Worm (Caenorhabditis elegans): ENCODE measurements around the gene atf-6.

Gene atf-6

ce11 chrX:12510148-12510785 lies 29.5 kb downstream of the atf-6 start:
- TF ChIP-seq B0310.2 (tag; optimal IDR thresholded peaks at IDR 0.05) (no peak), F13C5.2 (tag; optimal IDR thresholded peaks at IDR 0.05) (no peak), tbx-11 (GFP tag; IDR thresholded peaks at IDR 0.05) (no peak), tra-4 (tag; optimal IDR thresholded peaks at IDR 0.05) (no peak), hnd-1 (tag; optimal IDR thresholded peaks at IDR 0.05) (no peak), hmg-4 (GFP tag; optimal IDR thresholded peaks at IDR 0.05) (peak; percentile 80), ama-1 (optimal IDR thresholded peaks at IDR 0.05) (no peak), tbx-37 (GFP tag; conservative IDR thresholded peaks at IDR 0.05) (no peak), sea-1 (GFP tag; conservative IDR thresholded peaks at IDR 0.05) (no peak), flt-1 (GFP tag; IDR thresholded peaks at IDR 0.05) (no peak), ceh-36 (tag; optimal IDR thresholded peaks at IDR 0.05) (no peak), scrt-1 (GFP tag; IDR thresholded peaks at IDR 0.05) (no peak), aly-1 (tag; optimal IDR thresholded peaks at IDR 0.05) (peak; percentile 44), hmbx-1 (tag; optimal IDR thresholded peaks at IDR 0.05) (peak; percentile 14), ets-7 (tag; optimal IDR thresholded peaks at IDR 0.05) (peak; percentile 24), pes-1 (GFP tag; IDR thresholded peaks at IDR 0.05) (no peak), ceh-13 (GFP tag; optimal IDR thresholded peaks at IDR 0.05) (no peak)

- TF ChIP-seq hmg-4 (GFP tag; optimal IDR thresholded peaks at IDR 0.05), result peak; percentile 12
- TF ChIP-seq ets-7 (tag; optimal IDR thresholded peaks at IDR 0.05), result no peak
Observed at ce11 chrX:12511384-12512007, 30.7 kb downstream of the atf-6 start.

ce11 chrX:12512472-12513137 lies 31.9 kb downstream of the atf-6 start:
- TF ChIP-seq scrt-1 (GFP tag; IDR thresholded peaks at IDR 0.05), result no peak
- no peak for TF ChIP-seq ceh-13 (GFP tag; optimal IDR thresholded peaks at IDR 0.05)
- TF ChIP-seq tbx-37 (GFP tag; conservative IDR thresholded peaks at IDR 0.05), result no peak
- no peak for TF ChIP-seq pes-1 (GFP tag; IDR thresholded peaks at IDR 0.05)

- no peak for TF ChIP-seq tbx-11 (GFP tag; IDR thresholded peaks at IDR 0.05)
- no peak for TF ChIP-seq aly-1 (tag; optimal IDR thresholded peaks at IDR 0.05)
- TF ChIP-seq tra-4 (tag; optimal IDR thresholded peaks at IDR 0.05), result no peak
- TF ChIP-seq ceh-13 (GFP tag; optimal IDR thresholded peaks at IDR 0.05), result no peak
- TF ChIP-seq ets-7 (tag; optimal IDR thresholded peaks at IDR 0.05), result no peak
- TF ChIP-seq F13C5.2 (tag; optimal IDR thresholded peaks at IDR 0.05), result no peak
- TF ChIP-seq pes-1 (GFP tag; IDR thresholded peaks at IDR 0.05), result no peak
- TF ChIP-seq ama-1 (optimal IDR thresholded peaks at IDR 0.05), result no peak
- TF ChIP-seq B0310.2 (tag; optimal IDR thresholded peaks at IDR 0.05), result no peak
- no peak for TF ChIP-seq hnd-1 (tag; optimal IDR thresholded peaks at IDR 0.05)
- no peak for TF ChIP-seq sea-1 (GFP tag; conservative IDR thresholded peaks at IDR 0.05)
Observed at ce11 chrX:12513415-12513814, 32.7 kb downstream of the atf-6 start.

ce11 chrX:12515596-12516481 lies 35.1 kb downstream of the atf-6 start:
- no peak for TF ChIP-seq tbx-37 (GFP tag; conservative IDR thresholded peaks at IDR 0.05)
- TF ChIP-seq ama-1 (optimal IDR thresholded peaks at IDR 0.05), result no peak

- TF ChIP-seq B0310.2 (tag; optimal IDR thresholded peaks at IDR 0.05) (no peak), ama-1 (optimal IDR thresholded peaks at IDR 0.05) (no peak), ets-7 (tag; optimal IDR thresholded peaks at IDR 0.05) (no peak)
Observed at ce11 chrX:12516482-12516826, 35.7 kb downstream of the atf-6 start.

ce11 chrX:12517307-12517706 lies 36.6 kb downstream of the atf-6 start:
- TF ChIP-seq scrt-1 (GFP tag; IDR thresholded peaks at IDR 0.05) (no peak), sea-1 (GFP tag; conservative IDR thresholded peaks at IDR 0.05) (no peak), pes-1 (GFP tag; IDR thresholded peaks at IDR 0.05) (no peak), ceh-13 (GFP tag; optimal IDR thresholded peaks at IDR 0.05) (no peak), hmbx-1 (tag; optimal IDR thresholded peaks at IDR 0.05) (no peak), aly-1 (tag; optimal IDR thresholded peaks at IDR 0.05) (no peak), hmg-4 (GFP tag; optimal IDR thresholded peaks at IDR 0.05) (no peak), B0310.2 (tag; optimal IDR thresholded peaks at IDR 0.05) (no peak), flt-1 (GFP tag; IDR thresholded peaks at IDR 0.05) (no peak), ets-7 (tag; optimal IDR thresholded peaks at IDR 0.05) (no peak)

ce11 chrX:12517886-12518285 lies 37.1 kb downstream of the atf-6 start:
- TF ChIP-seq hmg-4 (GFP tag; optimal IDR thresholded peaks at IDR 0.05) (no peak), B0310.2 (tag; optimal IDR thresholded peaks at IDR 0.05) (no peak), tbx-37 (GFP tag; conservative IDR thresholded peaks at IDR 0.05) (no peak), hmbx-1 (tag; optimal IDR thresholded peaks at IDR 0.05) (no peak), sea-1 (GFP tag; conservative IDR thresholded peaks at IDR 0.05) (no peak), ceh-13 (GFP tag; optimal IDR thresholded peaks at IDR 0.05) (no peak), F13C5.2 (tag; optimal IDR thresholded peaks at IDR 0.05) (no peak), pes-1 (GFP tag; IDR thresholded peaks at IDR 0.05) (no peak), scrt-1 (GFP tag; IDR thresholded peaks at IDR 0.05) (no peak), hnd-1 (tag; optimal IDR thresholded peaks at IDR 0.05) (no peak), flt-1 (GFP tag; IDR thresholded peaks at IDR 0.05) (no peak), ama-1 (optimal IDR thresholded peaks at IDR 0.05) (no peak), tbx-11 (GFP tag; IDR thresholded peaks at IDR 0.05) (no peak), ets-7 (tag; optimal IDR thresholded peaks at IDR 0.05) (no peak), ceh-36 (tag; optimal IDR thresholded peaks at IDR 0.05) (no peak), tra-4 (tag; optimal IDR thresholded peaks at IDR 0.05) (no peak), aly-1 (tag; optimal IDR thresholded peaks at IDR 0.05) (no peak)
